Worm (Caenorhabditis elegans): Measurements from ENCODE around the gene B0294.3.

- TF ChIP-seq lsy-2 (tag; optimal IDR thresholded peaks at IDR 0.05) (no peak), M03D4.4 (tag; optimal IDR thresholded peaks at IDR 0.05) (no peak), unc-62 (GFP tag; optimal IDR thresholded peaks at IDR 0.05) (no peak), elt-1 (tag; optimal IDR thresholded peaks at IDR 0.05; ENCODE audit: borderline replicate concordance, insufficient read depth) (no peak), sptf-1 (tag; optimal IDR thresholded peaks at IDR 0.05) (no peak), ceh-39 (tag; optimal IDR thresholded peaks at IDR 0.05) (peak; percentile 67), zip-8 (tag; optimal IDR thresholded peaks at IDR 0.05) (no peak), tbx-8 (GFP tag; optimal IDR thresholded peaks at IDR 0.05) (no peak), nhr-76 (tag; optimal IDR thresholded peaks at IDR 0.05) (no peak), ham-2 (GFP tag; optimal IDR thresholded peaks at IDR 0.05) (no peak), ces-1 (GFP tag; optimal IDR thresholded peaks at IDR 0.05) (peak; percentile 15), ztf-11 (tag; optimal IDR thresholded peaks at IDR 0.05) (no peak), snpc-4 (tag; optimal IDR thresholded peaks at IDR 0.05) (no peak), bed-3 (GFP tag; optimal IDR thresholded peaks at IDR 0.05) (no peak)
These were observed 46.5 kb upstream of the B0294.3 start, which contains the start of gene T26C11.4 for ce11 chrX:1845493-1845892.

Data from whole organism, mixed stage, embryonic.